Fruit fly (Drosophila melanogaster) whole organism, embryonic: ENCODE measurements around the gene dtn.

Experiments used
- Antp ChIP-seq: fragments of 200-800 bp; sonication (Bioruptor generic); optimal IDR thresholded peaks from 3 replicates; lab custom pipeline; 2016; ENCODE audit warnings: missing biosample characterization, missing genetic modification characterization
- Awh ChIP-seq: fragments of 200-800 bp; sonication (Bioruptor generic); IDR thresholded peaks from 2 replicates; pipeline ENCODE4, ENCODE4 v1.3.6; 2022; ENCODE audit warnings: missing biosample characterization, missing genetic modification characterization
- BEAF-32 ChIP-seq: fragments of 200-800 bp; sonication (Bioruptor generic); optimal IDR thresholded peaks from 3 replicates; lab custom pipeline; 2017; ENCODE audit warnings: missing biosample characterization, missing genetic modification characterization, mild to moderate bottlenecking, moderate library complexity, missing genetic modification reagents
- Bdp1 ChIP-seq: fragments of 200-800 bp; sonication (Bioruptor generic); optimal IDR thresholded peaks from 3 replicates; lab custom pipeline; 2016; ENCODE audit warnings: missing biosample characterization, missing genetic modification characterization
- Bgb ChIP-seq: fragments of 200-800 bp; sonication (Bioruptor generic); IDR thresholded peaks from 2 replicates; pipeline ENCODE4 v1.3.6; 2022; ENCODE audit warnings: missing biosample characterization, missing genetic modification characterization; ENCODE audit not compliant: partially characterized antibody
- CG10565 ChIP-seq: fragments of 200-800 bp; sonication (Bioruptor generic); optimal IDR thresholded peaks from 3 replicates; lab custom pipeline; 2016; ENCODE audit warnings: missing biosample characterization, mild to moderate bottlenecking, missing genetic modification characterization
- CG12236 ChIP-seq: fragments of 200-800 bp; sonication (Bioruptor generic); optimal IDR thresholded peaks from 2 replicates; lab custom pipeline; 2016; ENCODE audit warnings: missing biosample characterization, missing genetic modification characterization
- CG13624 ChIP-seq: fragments of 200-800 bp; sonication (Bioruptor generic); optimal IDR thresholded peaks from 2 replicates; lab custom pipeline; 2016; ENCODE audit warnings: missing biosample characterization, missing genetic modification characterization
- CG13894 ChIP-seq: fragments of 200-800 bp; sonication (Bioruptor generic); optimal IDR thresholded peaks from 3 replicates; lab custom pipeline; 2018; ENCODE audit warnings: missing biosample characterization, mild to moderate bottlenecking, missing genetic modification characterization, moderate library complexity
- CG14014 ChIP-seq: fragments of 200-800 bp; sonication (Bioruptor generic); IDR thresholded peaks from 2 replicates; pipeline ENCODE4 v1.3.6; 2022; ENCODE audit warnings: missing biosample characterization, missing genetic modification characterization
- CG1602 ChIP-seq: fragments of 200-800 bp; sonication (Bioruptor generic); optimal IDR thresholded peaks from 3 replicates; lab custom pipeline; 2016; ENCODE audit warnings: missing biosample characterization, missing genetic modification characterization
- CG17328 ChIP-seq: fragments of 200-800 bp; sonication (Bioruptor generic); IDR thresholded peaks from 2 replicates; pipeline ENCODE4 v1.3.6; 2022; ENCODE audit warnings: missing biosample characterization, missing genetic modification characterization
- CG18619 ChIP-seq: fragments of 200-800 bp; sonication (Bioruptor generic); optimal IDR thresholded peaks from 3 replicates; lab custom pipeline; 2017; ENCODE audit warnings: missing biosample characterization, mild to moderate bottlenecking, missing genetic modification characterization
- CG2116 ChIP-seq: fragments of 200-800 bp; sonication (Bioruptor generic); optimal IDR thresholded peaks from 3 replicates; lab custom pipeline; 2018; ENCODE audit warnings: missing biosample characterization, mild to moderate bottlenecking, missing genetic modification characterization
- CG30403 ChIP-seq: fragments of 200-800 bp; sonication (Bioruptor generic); optimal IDR thresholded peaks from 3 replicates; lab custom pipeline; 2016; ENCODE audit warnings: missing biosample characterization, missing genetic modification characterization
- CG3407 ChIP-seq: fragments of 200-800 bp; sonication (Bioruptor generic); optimal IDR thresholded peaks from 2 replicates; lab custom pipeline; 2018; ENCODE audit warnings: missing biosample characterization, mild to moderate bottlenecking, missing genetic modification characterization
- CG43689 ChIP-seq: fragments of 200-800 bp; sonication (Bioruptor generic); IDR thresholded peaks from 2 replicates; pipeline ENCODE4 v1.3.6; 2022; ENCODE audit warnings: missing biosample characterization, missing genetic modification characterization
- CG5245 ChIP-seq: fragments of 200-800 bp; sonication (Bioruptor generic); optimal IDR thresholded peaks from 3 replicates; lab custom pipeline; 2016; ENCODE audit warnings: missing biosample characterization, missing genetic modification characterization
- CG6683 ChIP-seq: fragments of 200-800 bp; sonication (Bioruptor generic); optimal IDR thresholded peaks from 2 replicates; lab custom pipeline; 2017; ENCODE audit warnings: missing biosample characterization, mild to moderate bottlenecking, missing genetic modification characterization, missing genetic modification reagents
- CG6791 ChIP-seq: fragments of 200-800 bp; sonication (Bioruptor generic); IDR thresholded peaks from 3 replicates; pipeline ENCODE4 v1.3.6; 2022; ENCODE audit warnings: missing biosample characterization, missing genetic modification characterization; ENCODE audit not compliant: partially characterized antibody
- CG8924 ChIP-seq: fragments of 200-800 bp; optimal IDR thresholded peaks from 3 replicates; lab custom pipeline; 2019; ENCODE audit warnings: missing biosample characterization, mild to moderate bottlenecking, missing genetic modification characterization, moderate library complexity
- CG8944 ChIP-seq: fragments of 200-800 bp; sonication (Bioruptor generic); optimal IDR thresholded peaks from 3 replicates; lab custom pipeline; 2016; ENCODE audit warnings: missing biosample characterization, missing genetic modification characterization
- Dek ChIP-seq: fragments of 200-800 bp; sonication (Bioruptor generic); optimal IDR thresholded peaks from 3 replicates; lab custom pipeline; 2019; ENCODE audit warnings: missing biosample characterization, mild to moderate bottlenecking, missing genetic modification characterization, moderate library complexity
- Dip3 ChIP-seq: fragments of 200-800 bp; sonication (Bioruptor generic); optimal IDR thresholded peaks from 3 replicates; lab custom pipeline; 2016; ENCODE audit warnings: missing biosample characterization, missing genetic modification characterization
- Elba2 ChIP-seq: fragments of 200-800 bp; sonication (Bioruptor generic); optimal IDR thresholded peaks from 3 replicates; lab custom pipeline; 2016; ENCODE audit warnings: missing biosample characterization, missing genetic modification characterization
- Fer3 ChIP-seq: fragments of 200-800 bp; sonication (Bioruptor generic); optimal IDR thresholded peaks from 2 replicates; lab custom pipeline; 2018; ENCODE audit warnings: missing biosample characterization, mild to moderate bottlenecking, missing genetic modification characterization, moderate library complexity
- GATAe ChIP-seq: fragments of 200-800 bp; sonication (Bioruptor generic); conservative IDR thresholded peaks from 2 replicates; pipeline ENCODE4 v1.3.6; 2022; ENCODE audit warnings: missing biosample characterization, missing genetic modification characterization
- Hr51 ChIP-seq, 2 experiments: fragments of 200-800 bp; sonication (Bioruptor generic); optimal IDR thresholded peaks; 2 replicates in 1 of 2; 3 replicates in 1 of 2; lab custom pipeline; 2016 to 2018; ENCODE audit warnings: missing biosample characterization in 2 of 2, missing genetic modification characterization in 2 of 2, mild to moderate bottlenecking in 1 of 2, moderate library complexity in 1 of 2
- MESR4 ChIP-seq: fragments of 200-800 bp; sonication (Bioruptor generic); optimal IDR thresholded peaks from 2 replicates; lab custom pipeline; 2018; ENCODE audit warnings: missing biosample characterization, mild to moderate bottlenecking, missing genetic modification characterization, moderate library complexity
- Sin3A ChIP-seq: fragments of >200 bp; optimal IDR thresholded peaks from 2 replicates; lab custom pipeline; 2018
- Spps ChIP-seq: fragments of 200-800 bp; sonication (Bioruptor generic); optimal IDR thresholded peaks from 2 replicates; lab custom pipeline; 2018; ENCODE audit warnings: missing biosample characterization, mild to moderate bottlenecking, missing genetic modification characterization
- Sry-β ChIP-seq: fragments of 200-800 bp; sonication (Bioruptor generic); optimal IDR thresholded peaks from 2 replicates; lab custom pipeline; 2018; ENCODE audit warnings: missing biosample characterization, mild to moderate bottlenecking, missing genetic modification characterization, moderate library complexity
- Ssrp ChIP-seq: fragments of 200-800 bp; sonication (Bioruptor generic); optimal IDR thresholded peaks from 2 replicates; lab custom pipeline; 2018; ENCODE audit warnings: missing biosample characterization, mild to moderate bottlenecking, missing genetic modification characterization, moderate library complexity
- Stat92E ChIP-seq, 3 experiments: fragments of >200 bp in 2 of 3; fragments of 200-800 bp in 1 of 3; sonication (Bioruptor generic) in 1 of 3; optimal IDR thresholded peaks; 2 replicates each; lab custom pipeline; 2017 to 2019; ENCODE audit warnings: missing biosample characterization in 3 of 3, missing genetic modification characterization in 3 of 3, mild to moderate bottlenecking in 1 of 3, moderate library complexity in 1 of 3
- bowl ChIP-seq: fragments of 200-800 bp; sonication (Bioruptor generic); IDR thresholded peaks from 2 replicates; pipeline ENCODE4 v1.3.6; 2022; ENCODE audit warnings: missing biosample characterization, missing genetic modification characterization
- btn ChIP-seq: fragments of 200-800 bp; sonication (Bioruptor generic); optimal IDR thresholded peaks from 2 replicates; lab custom pipeline; 2016; ENCODE audit warnings: missing biosample characterization, missing genetic modification characterization
- caup ChIP-seq: fragments of 200-800 bp; sonication (Bioruptor generic); optimal IDR thresholded peaks from 3 replicates; lab custom pipeline; 2017; ENCODE audit warnings: missing biosample characterization, mild to moderate bottlenecking, missing genetic modification characterization, moderate library complexity; ENCODE audit not compliant: severe bottlenecking
- chinmo ChIP-seq: fragments of 200-800 bp; sonication (Bioruptor generic); IDR thresholded peaks from 4 replicates; pipeline ENCODE4 v1.3.6; 2022; ENCODE audit warnings: missing biosample characterization, missing genetic modification characterization; ENCODE audit not compliant: partially characterized antibody
- ci ChIP-seq: fragments of 200-800 bp; sonication (Bioruptor generic); IDR thresholded peaks from 3 replicates; pipeline ENCODE4 v1.3.6; 2022; ENCODE audit warnings: missing biosample characterization, missing genetic modification characterization
- emc ChIP-seq: fragments of 200-800 bp; sonication (Bioruptor generic); optimal IDR thresholded peaks from 2 replicates; lab custom pipeline; 2016; ENCODE audit warnings: missing biosample characterization, missing genetic modification characterization
- hb ChIP-seq: fragments of 200-800 bp; sonication (Bioruptor generic); IDR thresholded peaks from 3 replicates; pipeline ENCODE4 v1.3.6; 2022; ENCODE audit warnings: missing biosample characterization, missing genetic modification characterization; ENCODE audit not compliant: partially characterized antibody
- hbn ChIP-seq: fragments of 200-800 bp; sonication (Bioruptor generic); IDR thresholded peaks from 2 replicates; pipeline ENCODE4 v1.3.6; 2022; ENCODE audit warnings: missing biosample characterization, missing genetic modification characterization; ENCODE audit not compliant: partially characterized antibody
- sc ChIP-seq, 3 experiments: fragments of >200 bp in 2 of 3; fragments of 200-800 bp in 1 of 3; sonication (Bioruptor generic) in 1 of 3; optimal IDR thresholded peaks; 2 replicates in 2 of 3; 3 replicates in 1 of 3; lab custom pipeline; 2017; ENCODE audit warnings: mild to moderate bottlenecking in 1 of 3, missing biosample characterization in 1 of 3, missing genetic modification characterization in 1 of 3, missing genetic modification reagents in 1 of 3
- schlank ChIP-seq: fragments of 200-800 bp; sonication (Bioruptor generic); optimal IDR thresholded peaks from 2 replicates; lab custom pipeline; 2018; ENCODE audit warnings: missing biosample characterization, mild to moderate bottlenecking, missing genetic modification characterization
- stc ChIP-seq: fragments of 200-800 bp; sonication (Bioruptor generic); IDR thresholded peaks from 2 replicates; pipeline ENCODE4 v1.3.6; 2022; ENCODE audit warnings: missing biosample characterization, missing genetic modification characterization
- trh ChIP-seq: fragments of 200-800 bp; sonication (Bioruptor generic); optimal IDR thresholded peaks from 2 replicates; lab custom pipeline; 2016; ENCODE audit warnings: missing biosample characterization, missing genetic modification characterization
- tx ChIP-seq: fragments of 200-800 bp; sonication (Bioruptor generic); optimal IDR thresholded peaks from 2 replicates; lab custom pipeline; 2016; ENCODE audit warnings: missing biosample characterization, missing genetic modification characterization
- vfl ChIP-seq: fragments of 200-800 bp; sonication (Bioruptor generic); optimal IDR thresholded peaks from 2 replicates; lab custom pipeline; 2016; ENCODE audit warnings: missing biosample characterization, missing genetic modification characterization
- zen ChIP-seq: fragments of 200-800 bp; sonication (Bioruptor generic); optimal IDR thresholded peaks from 3 replicates; lab custom pipeline; 2018; ENCODE audit warnings: missing biosample characterization, mild to moderate bottlenecking, missing genetic modification characterization, moderate library complexity

Gene dtn

DNA sequence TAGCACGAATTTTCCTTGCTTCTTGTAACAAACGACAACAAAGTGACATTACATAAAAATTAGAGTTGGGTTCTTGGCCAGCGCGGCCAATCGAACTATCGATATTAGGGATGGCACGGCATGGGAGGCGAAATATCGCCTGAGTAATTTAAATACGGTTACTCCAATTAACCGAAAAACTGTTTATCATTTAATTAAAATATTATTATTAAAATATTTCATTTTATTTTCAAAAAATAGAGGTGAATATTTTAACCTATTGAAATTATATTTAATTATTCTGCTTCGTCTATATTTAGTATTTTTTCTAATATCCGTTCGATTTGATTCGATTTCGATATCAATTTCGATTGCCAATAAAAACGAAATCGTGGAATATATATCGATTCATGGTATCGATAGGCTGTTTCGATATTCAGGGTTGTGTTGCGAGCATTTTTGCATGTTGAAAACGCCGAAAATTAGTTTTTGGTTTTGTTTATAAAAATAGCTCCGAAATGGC, 30.0 kb downstream of the dtn start, which contains the start of the genes Rbcn-3A and Spx (continued):
- TF ChIP-seq tx (GFP tag; lab: Kevin White, UChicago) (no peak), Sry-β (GFP tag; lab: Kevin White, UChicago) (no peak), CG6791 (GFP tag; lab: Robert Waterston, UW) (peak; percentile 90), sc (optimal IDR thresholded peaks at IDR 0.05; lab: Kevin White, UChicago) (no peak), sc (GFP tag; optimal IDR thresholded peaks at IDR 0.05; lab: Kevin White, UChicago) (no peak), hb (GFP tag; lab: Robert Waterston, UW) (peak; percentile 85; the same call in 1 of the 3 replicates), CG12236 (GFP tag; lab: Kevin White, UChicago) (no peak), Dip3 (GFP tag; lab: Kevin White, UChicago) (no peak), CG30403 (GFP tag; lab: Kevin White, UChicago) (peak; percentile 46), Bgb (GFP tag; lab: Robert Waterston, UW) (peak; percentile 80), CG17328 (peak; percentile 29; the same call in 1 of the 2 replicates), ci (no peak), Fer3 (tag; lab: Kevin White, UChicago) (no peak), CG1602 (peak; percentile 5), Stat92E (GFP tag; optimal IDR thresholded peaks at IDR 0.05; lab: Kevin White, UChicago) (peak in 1 of 3 experiments; percentile 45), Bdp1 (GFP tag; lab: Kevin White, UChicago) (no peak), schlank (no peak), MESR4 (GFP tag; lab: Kevin White, UChicago) (no peak), BEAF-32 (GFP tag; lab: Kevin White, UChicago) (peak; percentile 87), emc (GFP tag; lab: Kevin White, UChicago) (no peak), hbn (GFP tag; lab: Robert Waterston, UW) (peak; percentile 78), CG2116 (GFP tag; lab: Kevin White, UChicago) (peak; percentile 97), Spps (tag; lab: Kevin White, UChicago) (no peak), CG10565 (no peak), trh (GFP tag; lab: Kevin White, UChicago) (no peak), Awh (GFP tag; lab: Robert Waterston, UW) (no peak), CG18619 (GFP tag; lab: Kevin White, UChicago) (peak; percentile 30), CG8944 (GFP tag; lab: Kevin White, UChicago) (no peak), Dek (peak; percentile 36), chinmo (GFP tag; lab: Robert Waterston, UW) (0 out of 4 replicates have a peak, but pooled peaks have one; percentile 80), CG6683 (no peak), CG14014 (GFP tag; lab: Robert Waterston, UW) (no peak), btn (GFP tag; lab: Kevin White, UChicago) (no peak), GATAe (no peak), CG13894 (tag; lab: Kevin White, UChicago) (peak; percentile 8), Sin3A (lab: Kevin White, UChicago) (no peak), CG13624 (no peak), CG8924 (tag; lab: Kevin White, UChicago) (peak; percentile 52), CG3407 (GFP tag; lab: Kevin White, UChicago) (no peak), Ssrp (tag; lab: Kevin White, UChicago) (no peak), Antp (no peak), bowl (GFP tag; lab: Robert Waterston, UW) (no peak), CG5245 (GFP tag; lab: Kevin White, UChicago) (no peak), CG43689 (no peak), caup (GFP tag; lab: Kevin White, UChicago) (no peak), vfl (GFP tag; lab: Kevin White, UChicago) (no peak), Elba2 (GFP tag; lab: Kevin White, UChicago) (no peak), zen (tag; lab: Kevin White, UChicago) (no peak), Hr51 (GFP tag; optimal IDR thresholded peaks at IDR 0.05; lab: Kevin White, UChicago) (peak in 1 of 2 experiments; percentile 35), stc (GFP tag; lab: Robert Waterston, UW) (no peak)
